Worm (Caenorhabditis elegans) whole organism, mixed stage, embryonic: Measurements from ENCODE around the gene B0391.14.

Experiments used
- flh-1 ChIP-seq: fragments of 200-800 bp; sonication (Bioruptor generic); optimal IDR thresholded peaks from 2 replicates; lab custom pipeline; 2018; ENCODE audit warnings: mild to moderate bottlenecking, missing genetic modification characterization, moderate library complexity, missing compliant biosample characterization
- hlh-1 ChIP-seq: fragments of 150-350 bp; optimal IDR thresholded peaks from 2 replicates; lab custom pipeline; 2014; ENCODE audit warnings: missing biosample characterization, missing genetic modification reagents, missing genetic modification characterization
- lsy-2 ChIP-seq: fragments of 150-350 bp; optimal IDR thresholded peaks from 2 replicates; lab custom pipeline; 2014; ENCODE audit warnings: missing biosample characterization, missing genetic modification characterization
- nhr-12 ChIP-seq: fragments of 150-350 bp; optimal IDR thresholded peaks from 2 replicates; lab custom pipeline; 2014; ENCODE audit warnings: missing biosample characterization, missing genetic modification characterization
- sem-2 ChIP-seq: fragments of 200-800 bp; sonication (Bioruptor generic); optimal IDR thresholded peaks from 2 replicates; lab custom pipeline; 2018; ENCODE audit warnings: mild to moderate bottlenecking, missing genetic modification characterization, missing compliant biosample characterization
- snpc-4 ChIP-seq: fragments of 150-350 bp; optimal IDR thresholded peaks from 2 replicates; lab custom pipeline; 2014; ENCODE audit warnings: missing biosample characterization, missing genetic modification characterization
- sptf-1 ChIP-seq: sonication (generic microtip); optimal IDR thresholded peaks from 2 replicates; lab custom pipeline; 2017; ENCODE audit warnings: mild to moderate bottlenecking, missing genetic modification characterization, moderate library complexity, missing compliant biosample characterization
- unc-62 ChIP-seq: fragments of 150-350 bp; optimal IDR thresholded peaks from 2 replicates; lab custom pipeline; 2014; ENCODE audit warnings: missing biosample characterization, missing genetic modification reagents, missing genetic modification characterization
- zip-8 ChIP-seq: fragments of 150-350 bp; optimal IDR thresholded peaks from 2 replicates; lab custom pipeline; 2014; ENCODE audit warnings: missing biosample characterization, missing genetic modification characterization

ce11 chrV:15550408-15550807 is 49.3 kb downstream of the B0391.14 start:
- TF ChIP-seq snpc-4 (no peak), hlh-1 (no peak), unc-62 (GFP tag; lab: Kevin White, UChicago) (no peak), lsy-2 (tag; lab: Kevin White, UChicago) (no peak), flh-1 (GFP tag; lab: Kevin White, UChicago) (no peak), sptf-1 (tag; lab: Kevin White, UChicago) (no peak), nhr-12 (no peak), sem-2 (GFP tag; lab: Kevin White, UChicago) (no peak), zip-8 (tag; lab: Kevin White, UChicago) (no peak)
